Worm (Caenorhabditis elegans): ENCODE results near the gene tap-1.

ce11 chrX:14565245-14565644 is 24.2 kb upstream of the tap-1 start:
- TF ChIP-seq aha-1 (tag) (no peak), set-16 (GFP tag; IDR thresholded peaks at IDR 0.05) (no peak), zag-1 (tag; optimal IDR thresholded peaks at IDR 0.05) (no peak), nhr-28 (tag; optimal IDR thresholded peaks at IDR 0.05) (no peak), mdt-29 (GFP tag; IDR thresholded peaks at IDR 0.05) (no peak), nhr-77 (tag; optimal IDR thresholded peaks at IDR 0.05) (no peak), T26A8.4 (GFP tag; IDR thresholded peaks at IDR 0.05) (no peak)

All from whole organism, L4 larva.